Worm (Caenorhabditis elegans) whole organism, L2 larva: Measurements from ENCODE around the gene F23D12.7.

ENCODE experiments used
- ZK546.5 ChIP-seq: sonication (generic microtip); optimal IDR thresholded peaks from 2 replicates; lab custom pipeline; 2017; ENCODE audit warnings: missing biosample characterization, missing genetic modification characterization
- aly-2 ChIP-seq: fragments of 150-350 bp; optimal IDR thresholded peaks from 2 replicates; lab custom pipeline; 2014; ENCODE audit warnings: missing biosample characterization, missing genetic modification characterization
- ceh-16 ChIP-seq: fragments of 150-350 bp; optimal IDR thresholded peaks from 2 replicates; lab custom pipeline; 2014; ENCODE audit warnings: missing biosample characterization, missing genetic modification characterization
- mdl-1 ChIP-seq, 2 experiments: fragments of 150-350 bp in 1 of 2; sonication (generic microtip) in 1 of 2; optimal IDR thresholded peaks; 2 replicates each; lab custom pipeline; 2017; ENCODE audit warnings: missing biosample characterization in 2 of 2, missing genetic modification characterization in 2 of 2
- nhr-12 ChIP-seq: fragments of 150-350 bp; optimal IDR thresholded peaks from 2 replicates; lab custom pipeline; 2014; ENCODE audit warnings: missing biosample characterization, missing genetic modification characterization
- snpc-4 ChIP-seq: fragments of 150-350 bp; optimal IDR thresholded peaks from 2 replicates; lab custom pipeline; 2014; ENCODE audit warnings: missing biosample characterization, missing genetic modification characterization
- zag-1 ChIP-seq: fragments of 150-350 bp; optimal IDR thresholded peaks from 2 replicates; lab custom pipeline; 2014; ENCODE audit warnings: missing biosample characterization, missing genetic modification characterization
- ztf-4 ChIP-seq: fragments of 150-350 bp; optimal IDR thresholded peaks from 2 replicates; lab custom pipeline; 2014; ENCODE audit warnings: missing biosample characterization, missing genetic modification characterization

- TF ChIP-seq ztf-4 (tag; lab: Kevin White, UChicago) (no peak), ceh-16 (tag; lab: Kevin White, UChicago) (no peak), ZK546.5 (no peak), snpc-4 (tag; lab: Kevin White, UChicago) (no peak), zag-1 (no peak), aly-2 (tag; lab: Kevin White, UChicago) (no peak), mdl-1 (tag; optimal IDR thresholded peaks at IDR 0.05; lab: Kevin White, UChicago) (no peak), nhr-12 (tag; lab: Kevin White, UChicago) (no peak)
Measured at ce11 chrX:14503282-14503681, 49.6 kb upstream of the F23D12.7 start.
